Worm (Caenorhabditis elegans) whole organism, L2 larva: ENCODE results near the gene srz-78.
A peak's percentile ranks its signal among the peaks of the same experiment; 100 is the strongest.

Experiments used
- C34F6.9 ChIP-seq: fragments of 150-350 bp; optimal IDR thresholded peaks from 2 replicates; lab custom pipeline; 2014; ENCODE audit warnings: missing biosample characterization, missing genetic modification characterization
- R02D3.7 ChIP-seq: fragments of 150-350 bp; optimal IDR thresholded peaks from 2 replicates; lab custom pipeline; 2014; ENCODE audit warnings: missing biosample characterization, missing genetic modification characterization
- Y55F3AM.14 ChIP-seq: fragments of 200-800 bp; sonication (Bioruptor generic); optimal IDR thresholded peaks from 2 replicates; lab custom pipeline; 2018; ENCODE audit warnings: mild to moderate bottlenecking, missing genetic modification characterization, missing compliant biosample characterization
- alr-1 ChIP-seq: fragments of 150-350 bp; optimal IDR thresholded peaks from 2 replicates; lab custom pipeline; 2014; ENCODE audit warnings: missing biosample characterization, missing genetic modification characterization
- aly-2 ChIP-seq: fragments of 150-350 bp; optimal IDR thresholded peaks from 2 replicates; lab custom pipeline; 2014; ENCODE audit warnings: missing biosample characterization, missing genetic modification characterization
- ama-1 ChIP-seq: fragments of 150-350 bp; optimal IDR thresholded peaks from 2 replicates; lab custom pipeline; 2018; ENCODE audit warnings: inconsistent platforms
- blmp-1 ChIP-seq: sonication (generic microtip); optimal IDR thresholded peaks from 2 replicates; lab custom pipeline; 2017; ENCODE audit warnings: missing genetic modification characterization, mild to moderate bottlenecking, missing compliant biosample characterization, antibody characterized with exemption, moderate library complexity; ENCODE audit not compliant: insufficient read depth
- ceh-16 ChIP-seq: fragments of 150-350 bp; optimal IDR thresholded peaks from 2 replicates; lab custom pipeline; 2014; ENCODE audit warnings: missing biosample characterization, missing genetic modification characterization
- ceh-82 ChIP-seq: fragments of 150-350 bp; optimal IDR thresholded peaks from 2 replicates; lab custom pipeline; 2014; ENCODE audit warnings: missing biosample characterization, missing genetic modification characterization
- elt-1 ChIP-seq: fragments of 150-350 bp; optimal IDR thresholded peaks from 2 replicates; lab custom pipeline; 2014; ENCODE audit warnings: missing biosample characterization, missing genetic modification characterization
- elt-3 ChIP-seq: sonication (generic microtip); optimal IDR thresholded peaks from 2 replicates; lab custom pipeline; 2017; ENCODE audit warnings: missing biosample characterization, missing genetic modification characterization
- gmeb-1 ChIP-seq: fragments of 150-350 bp; optimal IDR thresholded peaks from 2 replicates; lab custom pipeline; 2014; ENCODE audit warnings: missing biosample characterization, missing genetic modification characterization
- lin-11 ChIP-seq: fragments of 150-350 bp; sonication (generic microtip); optimal IDR thresholded peaks from 2 replicates; lab custom pipeline; 2014; ENCODE audit warnings: missing biosample characterization, missing genetic modification characterization, inconsistent platforms, mixed read lengths
- lin-13 ChIP-seq: fragments of 150-350 bp; optimal IDR thresholded peaks from 2 replicates; lab custom pipeline; 2014; ENCODE audit warnings: missing biosample characterization, missing genetic modification reagents, missing genetic modification characterization
- lsy-2 ChIP-seq, 2 experiments: fragments of 150-350 bp in 1 of 2; sonication (generic microtip) in 1 of 2; optimal IDR thresholded peaks; 2 replicates each; lab custom pipeline; 2014 to 2017; ENCODE audit warnings: missing biosample characterization in 2 of 2, missing genetic modification characterization in 2 of 2
- mab-5 ChIP-seq: fragments of 150-350 bp; optimal IDR thresholded peaks from 2 replicates; lab custom pipeline; 2014; ENCODE audit warnings: missing biosample characterization, missing genetic modification characterization
- mbf-1 ChIP-seq: sonication (generic microtip); optimal IDR thresholded peaks from 2 replicates; lab custom pipeline; 2017; ENCODE audit warnings: missing biosample characterization, missing genetic modification characterization
- mdl-1 ChIP-seq, 2 experiments: fragments of 150-350 bp in 1 of 2; sonication (generic microtip) in 1 of 2; optimal IDR thresholded peaks; 2 replicates each; lab custom pipeline; 2017; ENCODE audit warnings: missing biosample characterization in 2 of 2, missing genetic modification characterization in 2 of 2
- nhr-11 ChIP-seq: fragments of 150-350 bp; optimal IDR thresholded peaks from 2 replicates; lab custom pipeline; 2014; ENCODE audit warnings: missing biosample characterization, missing genetic modification characterization
- nhr-12 ChIP-seq: fragments of 150-350 bp; optimal IDR thresholded peaks from 2 replicates; lab custom pipeline; 2014; ENCODE audit warnings: missing biosample characterization, missing genetic modification characterization
- nhr-129 ChIP-seq: fragments of 150-350 bp; optimal IDR thresholded peaks from 2 replicates; lab custom pipeline; 2014; ENCODE audit warnings: missing biosample characterization, missing genetic modification characterization
- nhr-21 ChIP-seq: fragments of 150-350 bp; optimal IDR thresholded peaks from 2 replicates; lab custom pipeline; 2014; ENCODE audit warnings: missing biosample characterization, missing genetic modification characterization
- nhr-23 ChIP-seq: fragments of 150-350 bp; optimal IDR thresholded peaks from 2 replicates; lab custom pipeline; 2014; ENCODE audit warnings: missing biosample characterization, missing genetic modification reagents, missing genetic modification characterization
- nhr-237 ChIP-seq: fragments of 150-350 bp; optimal IDR thresholded peaks from 2 replicates; lab custom pipeline; 2014; ENCODE audit warnings: missing biosample characterization, missing genetic modification characterization
- nhr-25 ChIP-seq: fragments of 150-350 bp; sonication (generic microtip); optimal IDR thresholded peaks from 3 replicates; lab custom pipeline; 2014; ENCODE audit warnings: missing biosample characterization, missing genetic modification characterization
- nhr-6 ChIP-seq: fragments of 150-350 bp; optimal IDR thresholded peaks from 2 replicates; lab custom pipeline; 2014; ENCODE audit warnings: missing biosample characterization, missing genetic modification characterization
- nhr-77 ChIP-seq: fragments of 150-350 bp; optimal IDR thresholded peaks from 2 replicates; lab custom pipeline; 2014; ENCODE audit warnings: missing biosample characterization, missing genetic modification characterization
- sem-4 ChIP-seq: fragments of 150-350 bp; optimal IDR thresholded peaks from 2 replicates; lab custom pipeline; 2014; ENCODE audit warnings: missing biosample characterization, missing genetic modification reagents, missing genetic modification characterization
- sma-9 ChIP-seq, 2 experiments: fragments of 150-350 bp in 1 of 2; sonication (generic microtip) in 1 of 2; optimal IDR thresholded peaks; 2 replicates each; lab custom pipeline; 2014 to 2016; ENCODE audit warnings: missing genetic modification characterization in 2 of 2, mild to moderate bottlenecking in 1 of 2, missing biosample characterization in 1 of 2, missing compliant biosample characterization in 1 of 2, missing genetic modification reagents in 1 of 2, moderate library complexity in 1 of 2
- snpc-4 ChIP-seq: fragments of 150-350 bp; optimal IDR thresholded peaks from 2 replicates; lab custom pipeline; 2014; ENCODE audit warnings: missing biosample characterization, missing genetic modification characterization
- unc-39 ChIP-seq: fragments of 150-350 bp; optimal IDR thresholded peaks from 2 replicates; lab custom pipeline; 2014; ENCODE audit warnings: missing biosample characterization, missing genetic modification characterization
- unc-55 ChIP-seq: fragments of 150-350 bp; sonication (generic microtip); optimal IDR thresholded peaks from 3 replicates; lab custom pipeline; 2014; ENCODE audit warnings: missing biosample characterization, missing genetic modification reagents, missing genetic modification characterization
- unc-62 ChIP-seq: fragments of 150-350 bp; optimal IDR thresholded peaks from 2 replicates; lab custom pipeline; 2014; ENCODE audit warnings: missing biosample characterization, missing genetic modification reagents, missing genetic modification characterization
- zag-1 ChIP-seq: fragments of 150-350 bp; optimal IDR thresholded peaks from 2 replicates; lab custom pipeline; 2014; ENCODE audit warnings: missing biosample characterization, missing genetic modification characterization

Gene srz-78

ce11 chrIV:3504144-3504543, 12.6 kb downstream of the srz-78 start, which contains the start of gene srz-83:
TSS of gene srz-83 (plus strand) at chrIV:3504444.
- TF ChIP-seq ama-1 (lab: Kevin White, UChicago) (no peak), elt-3 (tag; lab: Kevin White, UChicago) (no peak), mdl-1 (tag; optimal IDR thresholded peaks at IDR 0.05; lab: Kevin White, UChicago) (no peak), nhr-11 (tag; lab: Kevin White, UChicago) (no peak), lin-13 (GFP tag; lab: Kevin White, UChicago) (no peak), unc-39 (tag; lab: Kevin White, UChicago) (no peak), elt-1 (no peak), sma-9 (GFP tag; optimal IDR thresholded peaks at IDR 0.05; lab: Kevin White, UChicago) (no peak), sma-9 (tag; optimal IDR thresholded peaks at IDR 0.05; lab: Kevin White, UChicago) (no peak), blmp-1 (no peak), nhr-21 (tag; lab: Kevin White, UChicago) (no peak)

- peak in 1 of 2 experiments; percentile 5 for TF ChIP-seq lsy-2 (tag; optimal IDR thresholded peaks at IDR 0.05; lab: Kevin White, UChicago)
- no peak for TF ChIP-seq gmeb-1 (tag; lab: Kevin White, UChicago)
These were observed 14.4 kb downstream of the srz-78 start for ce11 chrIV:3505940-3506339.

ce11 chrIV:3509477-3510063, 18.0 kb downstream of the srz-78 start, which contains the start of gene ced-10:
TSS of gene ced-10 (minus strand) at chrIV:3509527.
- TF ChIP-seq Y55F3AM.14 (GFP tag; lab: Kevin White, UChicago) (no peak), aly-2 (tag; lab: Kevin White, UChicago) (no peak), unc-62 (GFP tag; lab: Kevin White, UChicago) (no peak), lin-13 (GFP tag; lab: Kevin White, UChicago) (no peak), R02D3.7 (no peak), ceh-82 (tag; lab: Kevin White, UChicago) (no peak), ama-1 (lab: Kevin White, UChicago) (no peak), alr-1 (tag; lab: Kevin White, UChicago) (no peak), nhr-129 (tag; lab: Kevin White, UChicago) (no peak), elt-3 (tag; lab: Kevin White, UChicago) (no peak), unc-55 (no peak), zag-1 (tag; lab: Kevin White, UChicago) (no peak)

- no peak for TF ChIP-seq ceh-82 (tag; lab: Kevin White, UChicago)
- TF ChIP-seq C34F6.9 (tag; lab: Kevin White, UChicago), result no peak
- TF ChIP-seq nhr-21 (tag; lab: Kevin White, UChicago), result no peak
- TF ChIP-seq alr-1 (tag; lab: Kevin White, UChicago), result no peak
- no peak for TF ChIP-seq nhr-25 (tag; lab: Kevin White, UChicago)
- TF ChIP-seq ceh-16 (tag; lab: Kevin White, UChicago), result no peak
- no peak for TF ChIP-seq nhr-6 (tag; lab: Kevin White, UChicago)
- TF ChIP-seq nhr-237, result no peak
- TF ChIP-seq nhr-12 (tag; lab: Kevin White, UChicago), result no peak
- no peak for TF ChIP-seq nhr-77 (tag; lab: Kevin White, UChicago)
- TF ChIP-seq mbf-1 (tag; lab: Kevin White, UChicago), result no peak
- no peak for TF ChIP-seq lin-11 (tag; lab: Kevin White, UChicago)
- TF ChIP-seq sem-4 (tag; lab: Kevin White, UChicago), result no peak
- TF ChIP-seq mab-5 (tag; lab: Kevin White, UChicago), result no peak
- no peak for TF ChIP-seq zag-1 (tag; lab: Kevin White, UChicago)
- no peak for TF ChIP-seq snpc-4 (tag; lab: Kevin White, UChicago)
- no peak for TF ChIP-seq nhr-23 (tag; lab: Kevin White, UChicago)
- TF ChIP-seq ama-1 (lab: Kevin White, UChicago), result no peak
- TF ChIP-seq elt-1, result no peak
- no peak for TF ChIP-seq Y55F3AM.14 (GFP tag; lab: Kevin White, UChicago)
These were observed 22.9 kb downstream of the srz-78 start, which contains the start of gene tsg-101 for ce11 chrIV:3514467-3514866. TSS of gene tsg-101 (minus strand) at chrIV:3514567.
